Fruit fly (Drosophila melanogaster) whole organism: ENCODE results near the gene CG15333.

Source experiments
- CG8478 ChIP-seq: fragments of >200 bp; optimal IDR thresholded peaks from 2 replicates; lab custom pipeline; 2018; ENCODE audit warnings: inconsistent platforms
- Dll ChIP-seq: fragments of >200 bp; optimal IDR thresholded peaks from 2 replicates; lab custom pipeline; 2017
- EcR ChIP-seq, 2 experiments: fragments of >200 bp; optimal IDR thresholded peaks; 2 replicates each; lab custom pipeline; 2017; ENCODE audit warnings: missing biosample characterization in 2 of 2, missing genetic modification characterization in 2 of 2, missing genetic modification reagents in 2 of 2
- pan ChIP-seq: fragments of >200 bp; optimal IDR thresholded peaks from 2 replicates; lab custom pipeline; 2017
- psq ChIP-seq: fragments of >200 bp; optimal IDR thresholded peaks from 2 replicates; lab custom pipeline; 2017
- usp ChIP-seq: fragments of >200 bp; optimal IDR thresholded peaks from 2 replicates; lab custom pipeline; 2017; ENCODE audit warnings: missing biosample characterization, missing genetic modification characterization, mixed read lengths

CG15333 gene

DNA sequence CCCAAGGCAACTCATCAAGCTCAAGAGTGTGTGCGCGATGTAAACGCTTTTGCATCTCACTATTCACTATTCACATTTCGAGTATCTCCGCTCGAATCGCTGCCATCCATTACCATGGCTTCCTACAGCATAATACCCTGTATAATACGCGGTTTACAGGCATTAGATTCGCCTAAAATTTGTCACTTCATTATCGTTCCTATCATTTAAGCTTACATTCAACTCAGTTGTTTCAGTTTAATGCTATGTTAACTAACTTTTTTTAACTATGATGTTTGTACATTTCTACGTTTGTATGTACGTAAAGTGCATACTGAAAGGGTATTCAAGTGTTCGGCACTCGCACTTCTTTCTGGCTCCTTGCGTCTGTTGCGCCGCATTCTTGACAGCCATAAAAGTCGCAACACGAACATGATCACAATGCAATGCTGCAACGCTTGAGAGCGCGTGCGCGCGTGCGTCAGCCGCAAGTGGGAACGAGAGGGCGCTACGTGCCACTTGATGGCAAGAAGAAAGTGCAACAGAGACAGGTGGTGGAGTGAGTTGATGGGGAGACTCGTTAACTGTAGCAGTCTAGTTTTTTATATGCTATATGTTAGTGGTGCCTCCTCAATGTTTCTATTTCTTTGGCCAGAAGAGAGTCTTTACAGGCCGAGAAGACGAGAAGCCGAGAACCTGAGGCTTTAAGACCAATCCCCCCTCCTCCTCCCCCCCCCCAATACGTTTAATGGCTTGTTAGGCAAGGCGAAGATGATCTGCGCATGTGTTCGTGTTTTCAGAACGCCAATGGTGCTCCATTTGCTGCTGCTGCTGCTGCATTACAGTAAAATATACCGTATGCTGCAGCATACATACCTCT is 43.9 kb downstream of the CG15333 start:
- TF ChIP-seq EcR (GFP tag; optimal IDR thresholded peaks at IDR 0.05; lab: Kevin White, UChicago) (no peak), psq (lab: Kevin White, UChicago) (no peak), pan (lab: Kevin White, UChicago) (peak; percentile 59)

DNA sequence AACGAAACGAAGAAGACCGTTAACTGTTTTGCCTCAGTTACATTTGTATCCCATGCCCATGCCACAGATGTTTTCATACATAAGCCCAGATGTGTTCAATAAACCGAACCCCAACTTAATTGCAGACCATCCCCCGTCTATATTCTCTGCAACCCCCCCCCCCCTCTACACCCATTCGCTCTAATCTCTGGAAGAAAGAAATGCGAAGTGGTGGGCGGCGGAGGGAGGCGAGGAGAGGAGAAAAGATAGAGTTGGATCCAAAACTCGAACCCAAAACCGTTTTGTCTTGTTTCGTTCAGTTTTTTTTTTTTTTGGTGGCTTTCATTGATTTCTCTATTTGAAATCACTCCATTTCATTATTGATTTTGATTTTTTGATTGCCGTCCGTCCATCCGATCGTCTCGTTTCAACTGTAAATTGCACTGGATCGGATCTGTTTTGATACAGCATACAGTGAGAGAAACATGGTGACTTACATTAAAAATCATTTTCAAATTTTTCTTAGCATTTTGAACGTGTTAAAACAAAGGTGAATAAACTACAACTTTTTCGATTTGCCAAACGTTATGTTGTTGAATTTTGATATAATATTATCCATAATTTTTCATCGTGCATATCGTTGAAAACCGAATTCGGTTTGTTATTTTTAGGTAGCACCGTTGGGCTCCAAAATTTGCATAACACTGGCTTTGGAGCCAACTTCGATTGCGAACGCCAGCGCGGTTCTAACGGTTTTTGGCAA is 45.5 kb downstream of the CG15333 start:
- TF ChIP-seq EcR (GFP tag; optimal IDR thresholded peaks at IDR 0.05; lab: Kevin White, UChicago) (no peak), psq (lab: Kevin White, UChicago) (no peak), CG8478 (lab: Kevin White, UChicago) (no peak), usp (GFP tag; lab: Kevin White, UChicago) (no peak), Dll (lab: Kevin White, UChicago) (no peak), pan (lab: Kevin White, UChicago) (no peak)

DNA sequence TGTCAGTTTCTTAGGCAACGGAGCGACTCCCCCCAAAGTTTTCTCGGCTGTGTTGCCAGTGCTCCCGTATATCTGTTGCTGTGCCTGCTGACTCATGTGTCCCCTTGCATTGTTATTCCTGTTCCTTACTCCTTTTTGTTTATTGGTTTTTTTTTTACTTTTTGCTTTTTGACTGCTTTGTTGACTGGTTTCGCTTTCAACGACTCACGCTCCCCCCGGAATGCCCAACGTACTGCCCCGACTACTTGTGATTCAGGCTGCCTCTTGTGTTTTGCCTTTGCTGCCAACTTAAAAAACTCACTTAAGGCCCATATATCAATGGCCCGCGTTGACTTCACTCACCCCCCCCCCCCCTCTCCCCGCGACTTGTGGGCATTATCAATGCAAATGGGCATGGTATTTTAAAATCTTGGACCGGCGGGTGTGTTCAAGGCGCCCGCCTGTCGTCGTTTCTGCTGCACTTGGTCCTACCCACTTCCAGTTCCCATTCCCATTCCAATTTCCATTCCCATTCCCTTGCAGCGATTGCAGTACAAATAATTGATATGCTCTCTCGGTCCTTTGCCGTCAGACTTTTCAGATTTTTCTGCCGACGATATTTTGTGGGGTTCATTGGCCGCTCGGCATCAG is 47.7 kb downstream of the CG15333 start:
- TF ChIP-seq psq (lab: Kevin White, UChicago) (no peak), Dll (lab: Kevin White, UChicago) (no peak), EcR (GFP tag; optimal IDR thresholded peaks at IDR 0.05; lab: Kevin White, UChicago) (peak in 1 of 2 experiments; percentile 17), usp (GFP tag; lab: Kevin White, UChicago) (no peak), pan (lab: Kevin White, UChicago) (no peak), CG8478 (lab: Kevin White, UChicago) (no peak)

DNA sequence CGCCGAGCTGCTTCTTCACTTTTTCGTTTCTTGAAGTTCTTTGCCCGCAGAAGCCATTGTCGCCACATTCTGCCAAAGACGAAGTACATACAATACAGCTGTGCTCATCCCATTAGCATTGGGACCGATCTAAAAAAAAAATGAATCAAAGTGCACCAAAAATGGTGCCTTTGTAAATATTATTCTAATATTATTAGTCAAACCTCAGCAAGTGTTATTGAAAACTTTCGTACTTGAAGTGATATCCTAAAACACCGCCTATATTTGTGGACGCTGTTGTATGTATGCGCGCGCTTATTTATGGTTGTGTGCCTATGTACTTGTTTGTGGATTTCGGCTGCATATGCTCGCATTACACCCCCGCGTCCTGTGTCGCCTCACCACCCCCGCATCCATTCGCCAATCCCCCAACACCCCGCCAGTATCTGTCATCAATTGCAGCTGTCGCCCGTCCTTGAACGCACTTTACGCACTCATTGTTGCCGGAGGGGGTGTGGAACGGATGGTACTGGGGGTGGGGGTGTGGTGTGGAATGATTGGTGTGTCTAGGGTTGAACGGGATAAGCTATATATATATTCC is 48.7 kb downstream of the CG15333 start:
- TF ChIP-seq psq (lab: Kevin White, UChicago) (no peak), EcR (GFP tag; optimal IDR thresholded peaks at IDR 0.05; lab: Kevin White, UChicago) (no peak), usp (GFP tag; lab: Kevin White, UChicago) (no peak)

DNA sequence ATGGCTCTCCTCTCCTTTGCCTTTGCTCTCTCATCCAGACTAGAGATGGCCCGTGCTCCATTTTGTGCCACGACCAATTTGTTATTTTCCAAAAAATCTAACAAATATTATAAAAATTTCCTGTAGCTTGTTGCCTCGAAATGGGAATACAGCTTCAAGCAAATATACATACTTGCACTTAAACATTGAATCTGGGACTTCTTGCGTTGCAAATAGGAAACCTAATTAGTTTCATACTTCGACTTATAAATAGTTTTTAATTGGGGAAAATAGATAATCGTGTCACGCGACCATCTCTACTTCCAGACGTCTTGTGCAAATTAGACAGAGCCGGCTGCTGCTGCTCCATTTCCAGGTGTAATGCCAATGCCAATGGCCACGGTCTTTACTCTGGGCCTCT is 50.7 kb downstream of the CG15333 start:
- TF ChIP-seq pan (lab: Kevin White, UChicago) = no peak
- TF ChIP-seq CG8478 (lab: Kevin White, UChicago) = no peak
- no peak for TF ChIP-seq psq (lab: Kevin White, UChicago)
- no peak for TF ChIP-seq Dll (lab: Kevin White, UChicago)
- TF ChIP-seq usp (GFP tag; lab: Kevin White, UChicago) = no peak
- no peak for TF ChIP-seq EcR (GFP tag; optimal IDR thresholded peaks at IDR 0.05; lab: Kevin White, UChicago)
